Worm (Caenorhabditis elegans): ENCODE measurements around the gene Y20C6A.1.

DNA sequence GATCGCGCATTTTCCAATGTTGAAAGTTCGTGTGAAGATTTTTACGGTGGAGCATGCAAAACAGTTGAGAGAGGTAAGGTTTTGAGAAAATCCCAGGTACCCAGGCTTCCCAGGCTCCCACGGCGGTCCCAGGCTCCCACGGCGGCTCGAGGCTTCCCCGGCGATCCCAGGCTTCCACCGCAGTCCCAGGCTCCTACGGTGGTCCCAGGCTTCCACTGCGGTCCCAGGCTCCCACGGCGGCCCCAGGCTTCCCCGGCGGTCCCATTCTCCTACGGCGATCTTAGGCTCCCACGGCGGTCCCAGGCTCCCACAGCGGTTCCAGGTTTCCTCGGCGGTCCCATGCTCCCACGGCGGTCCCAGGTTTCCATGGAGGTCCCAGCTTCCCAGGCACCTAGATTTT lies 52.7 kb downstream of the Y20C6A.1 start:
- TF ChIP-seq cog-1 (tag; optimal IDR thresholded peaks at IDR 0.05) (no peak), T22C8.4 (GFP tag; IDR thresholded peaks at IDR 0.05) (no peak), ref-1 (GFP tag; conservative IDR thresholded peaks at IDR 0.05) (no peak)
